Worm (Caenorhabditis elegans) whole organism, mixed stage, embryonic: Measurements from ENCODE around the gene srx-28.

Experiments used
- bed-3 ChIP-seq: fragments of 200-800 bp; sonication (Bioruptor generic); optimal IDR thresholded peaks from 3 replicates; lab custom pipeline; 2018; ENCODE audit warnings: mild to moderate bottlenecking, missing genetic modification characterization, moderate library complexity, missing compliant biosample characterization
- blmp-1 ChIP-seq: fragments of 150-350 bp; optimal IDR thresholded peaks from 2 replicates; lab custom pipeline; 2014; ENCODE audit warnings: missing biosample characterization, missing genetic modification characterization
- drap-1 ChIP-seq: fragments of 200-800 bp; sonication (Bioruptor generic); optimal IDR thresholded peaks from 3 replicates; lab custom pipeline; 2018; ENCODE audit warnings: mild to moderate bottlenecking, missing genetic modification characterization, missing compliant biosample characterization
- elt-1 ChIP-seq: sonication (generic microtip); optimal IDR thresholded peaks from 2 replicates; lab custom pipeline; 2017; ENCODE audit warnings: missing genetic modification characterization, mild to moderate bottlenecking, missing compliant biosample characterization, antibody characterized with exemption, moderate library complexity, borderline replicate concordance; ENCODE audit not compliant: insufficient read depth
- lsy-2 ChIP-seq: fragments of 150-350 bp; optimal IDR thresholded peaks from 2 replicates; lab custom pipeline; 2014; ENCODE audit warnings: missing biosample characterization, missing genetic modification characterization
- mep-1 ChIP-seq: fragments of 150-350 bp; optimal IDR thresholded peaks from 2 replicates; lab custom pipeline; 2017; ENCODE audit warnings: missing biosample characterization, missing genetic modification reagents, missing genetic modification characterization, inconsistent platforms
- nhr-28 ChIP-seq: fragments of 150-350 bp; optimal IDR thresholded peaks from 2 replicates; lab custom pipeline; 2014; ENCODE audit warnings: missing biosample characterization, missing genetic modification characterization
- nhr-76 ChIP-seq: sonication (generic microtip); optimal IDR thresholded peaks from 2 replicates; lab custom pipeline; 2017; ENCODE audit warnings: missing biosample characterization, missing genetic modification characterization
- pha-4 ChIP-seq: fragments of 150-350 bp; optimal IDR thresholded peaks from 2 replicates; lab custom pipeline; 2018; ENCODE audit warnings: missing biosample characterization, missing genetic modification reagents, missing genetic modification characterization
- snpc-4 ChIP-seq: fragments of 150-350 bp; optimal IDR thresholded peaks from 2 replicates; lab custom pipeline; 2014; ENCODE audit warnings: missing biosample characterization, missing genetic modification characterization
- unc-39 ChIP-seq: fragments of 150-350 bp; optimal IDR thresholded peaks from 2 replicates; lab custom pipeline; 2014; ENCODE audit warnings: missing biosample characterization, missing genetic modification characterization
- unc-62 ChIP-seq: fragments of 150-350 bp; optimal IDR thresholded peaks from 2 replicates; lab custom pipeline; 2014; ENCODE audit warnings: missing biosample characterization, missing genetic modification reagents, missing genetic modification characterization

DNA sequence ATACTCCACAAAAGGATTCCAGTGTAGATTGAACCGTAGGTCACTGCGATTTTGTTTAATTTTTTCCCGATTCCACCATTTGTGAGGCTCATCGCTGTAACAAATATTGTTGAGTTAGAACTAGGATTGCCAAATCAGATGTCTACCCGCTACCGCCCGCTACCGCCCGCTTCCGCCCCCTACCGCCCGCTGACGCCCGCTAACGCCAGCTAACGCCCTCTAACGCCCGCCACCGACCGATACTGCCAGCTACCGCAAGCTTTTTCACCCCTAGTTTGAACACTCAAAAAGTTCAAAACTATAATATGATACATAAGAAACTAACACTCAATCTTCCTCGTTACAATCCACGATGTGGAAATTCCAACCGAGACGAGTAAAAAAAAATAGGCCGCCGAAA, 1.4 kb upstream of the srx-28 start:
- no peak for TF ChIP-seq nhr-28
- no peak for TF ChIP-seq unc-62 (GFP tag; lab: Kevin White, UChicago)
- TF ChIP-seq nhr-76 (tag; lab: Kevin White, UChicago) = no peak
- TF ChIP-seq elt-1 (tag; lab: Kevin White, UChicago) = no peak
- TF ChIP-seq lsy-2 (tag; lab: Kevin White, UChicago) = no peak
- TF ChIP-seq bed-3 (GFP tag; lab: Kevin White, UChicago) = no peak
- no peak for TF ChIP-seq mep-1
- no peak for TF ChIP-seq unc-39 (tag; lab: Kevin White, UChicago)
- TF ChIP-seq pha-4 = no peak
- no peak for TF ChIP-seq snpc-4 (tag; lab: Kevin White, UChicago)
- no peak for TF ChIP-seq drap-1
- no peak for TF ChIP-seq blmp-1 (tag; lab: Kevin White, UChicago)
